Worm (Caenorhabditis elegans) whole organism, young adult: ENCODE data around the gene C13F10.6.

Source experiments
- C06A6.2 ChIP-seq: fragments of 200-800 bp; sonication (Bioruptor generic); conservative IDR thresholded peaks from 2 replicates; pipeline ENCODE4 v1.3.6; 2022; ENCODE audit warnings: missing genetic modification characterization, missing compliant biosample characterization
- F55B11.4 ChIP-seq: sonication (generic microtip); optimal IDR thresholded peaks from 2 replicates; lab custom pipeline; 2016; ENCODE audit warnings: missing compliant biosample characterization, missing genetic modification characterization, borderline replicate concordance; ENCODE audit not compliant: insufficient read depth
- T07F8.4 ChIP-seq: sonication (generic microtip); optimal IDR thresholded peaks from 2 replicates; lab custom pipeline; 2016; ENCODE audit warnings: mild to moderate bottlenecking, missing genetic modification characterization, moderate library complexity, missing compliant biosample characterization
- Y53F4B.3 ChIP-seq: fragments of 200-800 bp; sonication (Bioruptor generic); IDR thresholded peaks from 2 replicates; pipeline ENCODE4 v1.3.6; 2022; ENCODE audit warnings: missing genetic modification reagents, missing genetic modification characterization, missing compliant biosample characterization
- Y53G8AR.9 ChIP-seq: fragments of 200-800 bp; sonication (Bioruptor generic); conservative IDR thresholded peaks from 2 replicates; pipeline ENCODE4 v1.3.6; 2022; ENCODE audit warnings: missing genetic modification reagents, missing genetic modification characterization, missing compliant biosample characterization
- Y56A3A.18 ChIP-seq: fragments of 200-800 bp; sonication (Bioruptor generic); IDR thresholded peaks from 2 replicates; pipeline ENCODE4 v1.3.6; 2022; ENCODE audit warnings: missing genetic modification reagents, missing genetic modification characterization, missing compliant biosample characterization
- ZK185.1 ChIP-seq: sonication (generic microtip); optimal IDR thresholded peaks from 2 replicates; lab custom pipeline; 2016; ENCODE audit warnings: mild to moderate bottlenecking, missing genetic modification characterization, missing compliant biosample characterization; ENCODE audit not compliant: poor library complexity, severe bottlenecking
- aptf-3 ChIP-seq: fragments of 200-800 bp; sonication (Bioruptor generic); IDR thresholded peaks from 2 replicates; pipeline ENCODE4 v1.3.6; 2022; ENCODE audit warnings: missing genetic modification characterization, missing compliant biosample characterization
- atf-7 ChIP-seq: sonication (generic microtip); optimal IDR thresholded peaks from 2 replicates; lab custom pipeline; 2017; ENCODE audit warnings: mild to moderate bottlenecking, missing genetic modification characterization, missing compliant biosample characterization
- athp-1 ChIP-seq: sonication (generic microtip); optimal IDR thresholded peaks from 2 replicates; lab custom pipeline; 2017; ENCODE audit warnings: mild to moderate bottlenecking, missing genetic modification characterization, missing compliant biosample characterization
- attf-3 ChIP-seq: fragments of 200-800 bp; sonication (Bioruptor generic); conservative IDR thresholded peaks from 2 replicates; pipeline ENCODE4 v1.3.6; 2022; ENCODE audit warnings: missing genetic modification reagents, missing genetic modification characterization, missing compliant biosample characterization
- attf-6 ChIP-seq: fragments of 200-800 bp; sonication (Bioruptor generic); IDR thresholded peaks from 2 replicates; pipeline ENCODE4 v1.3.6; 2022; ENCODE audit warnings: missing genetic modification reagents, missing genetic modification characterization, missing compliant biosample characterization
- bed-2 ChIP-seq: fragments of 200-800 bp; sonication (Bioruptor generic); IDR thresholded peaks from 2 replicates; pipeline ENCODE4 v1.3.6; 2022; ENCODE audit warnings: missing genetic modification reagents, missing genetic modification characterization, missing compliant biosample characterization
- cebp-1 ChIP-seq, 2 experiments: fragments of 200-800 bp in 1 of 2; sonication (Bioruptor generic) in 1 of 2; sonication (generic microtip) in 1 of 2; IDR thresholded peaks in 1 of 2; optimal IDR thresholded peaks in 1 of 2; 2 replicates each; pipeline versions ENCODE4 v1.3.6 to Lab custom; 2017 to 2022; ENCODE audit warnings: missing compliant biosample characterization in 2 of 2, missing genetic modification characterization in 2 of 2, mild to moderate bottlenecking in 1 of 2, missing genetic modification reagents in 1 of 2, moderate library complexity in 1 of 2
- egl-18 ChIP-seq: fragments of 200-800 bp; sonication (Bioruptor generic); IDR thresholded peaks from 2 replicates; pipeline ENCODE4 v1.3.6; 2022; ENCODE audit warnings: missing genetic modification reagents, missing genetic modification characterization, missing compliant biosample characterization
- fkh-3 ChIP-seq: sonication (generic microtip); optimal IDR thresholded peaks from 2 replicates; lab custom pipeline; 2016; ENCODE audit warnings: mild to moderate bottlenecking, missing genetic modification characterization, missing compliant biosample characterization
- lag-1 ChIP-seq: fragments of 200-800 bp; sonication (Bioruptor generic); IDR thresholded peaks from 2 replicates; pipeline ENCODE4 v1.3.6; 2022; ENCODE audit warnings: missing genetic modification reagents, missing genetic modification characterization, missing compliant biosample characterization
- let-607 ChIP-seq, 2 experiments: fragments of 200-800 bp in 1 of 2; sonication (Bioruptor generic) in 1 of 2; sonication (generic microtip) in 1 of 2; optimal IDR thresholded peaks; 2 replicates each; lab custom pipeline; 2016 to 2018; ENCODE audit warnings: mild to moderate bottlenecking in 2 of 2, missing compliant biosample characterization in 2 of 2, missing genetic modification characterization in 2 of 2, moderate library complexity in 2 of 2, missing genotype in 1 of 2
- lin-54 ChIP-seq: fragments of 200-800 bp; sonication (Bioruptor generic); optimal IDR thresholded peaks from 2 replicates; lab custom pipeline; 2018; ENCODE audit warnings: mild to moderate bottlenecking, missing genetic modification characterization, missing compliant biosample characterization
- madf-6 ChIP-seq: fragments of 200-800 bp; sonication (Bioruptor generic); IDR thresholded peaks from 2 replicates; pipeline ENCODE4 v1.3.6; 2022; ENCODE audit warnings: missing genetic modification reagents, missing genetic modification characterization, missing compliant biosample characterization
- madf-8 ChIP-seq: fragments of 200-800 bp; sonication (Bioruptor generic); conservative IDR thresholded peaks from 2 replicates; pipeline ENCODE4 v1.3.6; 2022; ENCODE audit warnings: missing genetic modification reagents, missing genetic modification characterization, missing compliant biosample characterization
- mes-4 ChIP-seq: sonication (generic microtip); optimal IDR thresholded peaks from 2 replicates; lab custom pipeline; 2016; ENCODE audit warnings: missing genotype, missing genetic modification characterization, missing compliant biosample characterization
- nhr-179 ChIP-seq: sonication (generic microtip); optimal IDR thresholded peaks from 2 replicates; lab custom pipeline; 2016; ENCODE audit warnings: mild to moderate bottlenecking, missing genetic modification characterization, missing compliant biosample characterization
- pha-4 ChIP-seq: fragments of 150-350 bp; sonication (generic microtip); optimal IDR thresholded peaks from 2 replicates; lab custom pipeline; 2014; ENCODE audit warnings: missing biosample characterization, missing genetic modification reagents, missing genetic modification characterization
- rcor-1 ChIP-seq: fragments of 200-800 bp; sonication (Bioruptor generic); IDR thresholded peaks from 2 replicates; pipeline ENCODE4 v1.3.6; 2022; ENCODE audit warnings: missing genetic modification reagents, missing genetic modification characterization, missing compliant biosample characterization
- sdz-38 ChIP-seq: sonication (generic microtip); optimal IDR thresholded peaks from 2 replicates; lab custom pipeline; 2016; ENCODE audit warnings: missing genotype, missing genetic modification characterization, missing compliant biosample characterization
- snpc-1.1 ChIP-seq: sonication (generic microtip); optimal IDR thresholded peaks from 2 replicates; lab custom pipeline; 2017; ENCODE audit warnings: missing genetic modification characterization, mild to moderate bottlenecking, missing compliant biosample characterization, antibody characterized with exemption, moderate library complexity, missing genotype, missing genetic modification reagents; ENCODE audit not compliant: insufficient read depth
- sptf-2 ChIP-seq: fragments of 200-800 bp; sonication (Bioruptor generic); optimal IDR thresholded peaks from 2 replicates; lab custom pipeline; 2018; ENCODE audit warnings: mild to moderate bottlenecking, missing genetic modification characterization, missing compliant biosample characterization
- tbp1 ChIP-seq: fragments of 200-800 bp; sonication (Bioruptor generic); optimal IDR thresholded peaks from 2 replicates; lab custom pipeline; 2018; ENCODE audit warnings: mild to moderate bottlenecking, missing genetic modification characterization, missing compliant biosample characterization
- unc-130 ChIP-seq: sonication (generic microtip); optimal IDR thresholded peaks from 2 replicates; lab custom pipeline; 2016; ENCODE audit warnings: missing genetic modification reagents, missing genetic modification characterization, missing compliant biosample characterization
- zfh-2 ChIP-seq: fragments of 200-800 bp; sonication (Bioruptor generic); conservative IDR thresholded peaks from 2 replicates; pipeline ENCODE4 v1.3.6; 2022; ENCODE audit warnings: missing genetic modification reagents, missing genetic modification characterization, missing compliant biosample characterization
- ztf-25 ChIP-seq: fragments of 200-800 bp; sonication (Bioruptor generic); IDR thresholded peaks from 2 replicates; pipeline ENCODE4 v1.3.6; 2022; ENCODE audit warnings: missing genetic modification reagents, missing genetic modification characterization, missing compliant biosample characterization

C13F10.6 gene

ce11 chrV:7230847-7231246 lies 10.0 kb upstream of the C13F10.6 start, which contains the start of the genes gei-6 and krr-1 (continued):
- TF ChIP-seq Y53G8AR.9 (GFP tag; lab: Robert Waterston, UW) (no peak), atf-7 (tag; lab: Kevin White, UChicago) (no peak), egl-18 (GFP tag; lab: Robert Waterston, UW) (no peak)
- TF ChIP-seq, all 124 proteins: peak for 21

ce11 chrV:7225894-7226293 lies 5.1 kb upstream of the C13F10.6 start:
- TF ChIP-seq ZK185.1 (tag; lab: Kevin White, UChicago): peak; percentile 18
- 0 out of 2 replicates have a peak, but pooled peaks have one; percentile 41 for TF ChIP-seq Y56A3A.18
- 0 out of 2 replicates have a peak, but pooled peaks have one; percentile 23 for TF ChIP-seq attf-6 (GFP tag; lab: Robert Waterston, UW)
- TF ChIP-seq Y53F4B.3 (GFP tag; lab: Robert Waterston, UW): no peak

ce11 chrV:7224947-7225346 lies 4.1 kb upstream of the C13F10.6 start, which contains the start of gene fkb-3:
Gene fkb-3 (plus strand): TSS chrV:7225223.
- TF ChIP-seq pha-4 (tag; lab: Kevin White, UChicago): no peak
- TF ChIP-seq unc-130 (GFP tag; lab: Kevin White, UChicago): no peak
- no peak for TF ChIP-seq T07F8.4
- TF ChIP-seq nhr-179: no peak
- TF ChIP-seq C06A6.2 (GFP tag; lab: Robert Waterston, UW): no peak
- no peak for TF ChIP-seq let-607 (tag; optimal IDR thresholded peaks at IDR 0.05; lab: Kevin White, UChicago)
- no peak for TF ChIP-seq Y53G8AR.9 (GFP tag; lab: Robert Waterston, UW)
- no peak for TF ChIP-seq tbp1 (GFP tag; lab: Kevin White, UChicago)
- no peak for TF ChIP-seq fkh-3
- TF ChIP-seq madf-8: no peak
- no peak for TF ChIP-seq madf-6 (GFP tag; lab: Robert Waterston, UW)
- no peak for TF ChIP-seq attf-3
- no peak for TF ChIP-seq sptf-2 (GFP tag; lab: Kevin White, UChicago)
- no peak for TF ChIP-seq attf-6 (GFP tag; lab: Robert Waterston, UW)
- no peak for TF ChIP-seq lag-1 (GFP tag; lab: Robert Waterston, UW)

- no peak for TF ChIP-seq aptf-3
- TF ChIP-seq ztf-25 (GFP tag; lab: Robert Waterston, UW): no peak
- TF ChIP-seq lin-54 (GFP tag; lab: Kevin White, UChicago): no peak
- no peak for TF ChIP-seq athp-1 (tag; lab: Kevin White, UChicago)
Observed at ce11 chrV:7224353-7224752, 3.5 kb upstream of the C13F10.6 start.

- TF ChIP-seq sdz-38: no peak
- TF ChIP-seq rcor-1: 0 out of 2 replicates have a peak, but pooled peaks have one; percentile 17
- TF ChIP-seq F55B11.4 (tag; lab: Kevin White, UChicago): no peak
- TF ChIP-seq zfh-2 (GFP tag; lab: Robert Waterston, UW): 0 out of 2 replicates have a peak, but pooled peaks have one; percentile 15
- no peak for TF ChIP-seq atf-7 (tag; lab: Kevin White, UChicago)
- TF ChIP-seq bed-2 (GFP tag; lab: Robert Waterston, UW): no peak
- no peak for TF ChIP-seq cebp-1 (GFP tag; IDR thresholded peaks at IDR 0.05; lab: Robert Waterston, UW)
- TF ChIP-seq cebp-1 (tag; optimal IDR thresholded peaks at IDR 0.05; lab: Kevin White, UChicago): peak; percentile 39
- TF ChIP-seq snpc-1.1 (tag; lab: Kevin White, UChicago): no peak
- no peak for TF ChIP-seq mes-4 (tag; lab: Kevin White, UChicago)
Observed at ce11 chrV:7223941-7224340, 3.1 kb upstream of the C13F10.6 start, which contains the start of gene C13F10.1. Gene C13F10.1 (plus strand): TSS chrV:7224078.
